Worm (Caenorhabditis elegans) whole organism, late embryonic: Measurements from ENCODE around the gene T07D3.2.

Experiments used
- ceh-31 ChIP-seq: sonication (generic microtip); optimal IDR thresholded peaks from 2 replicates; lab custom pipeline; 2016; ENCODE audit warnings: missing genetic modification characterization, missing compliant biosample characterization
- ceh-9 ChIP-seq: sonication (generic microtip); optimal IDR thresholded peaks from 2 replicates; lab custom pipeline; 2016; ENCODE audit warnings: mild to moderate bottlenecking, missing genetic modification characterization, inconsistent platforms, missing compliant biosample characterization
- dve-1 ChIP-seq: sonication (generic microtip); optimal IDR thresholded peaks from 2 replicates; lab custom pipeline; 2017; ENCODE audit warnings: antibody characterized with exemption, mild to moderate bottlenecking, missing genetic modification characterization, missing compliant biosample characterization
- fkh-10 ChIP-seq: fragments of 150-350 bp; optimal IDR thresholded peaks from 2 replicates; lab custom pipeline; 2014; ENCODE audit warnings: missing biosample characterization, missing genetic modification reagents, missing genetic modification characterization
- hlh-30 ChIP-seq: sonication (generic microtip); optimal IDR thresholded peaks from 2 replicates; lab custom pipeline; 2017; ENCODE audit warnings: antibody characterized with exemption, missing genetic modification characterization, missing compliant biosample characterization; ENCODE audit not compliant: insufficient read depth
- madf-2 ChIP-seq: sonication (generic microtip); optimal IDR thresholded peaks from 2 replicates; lab custom pipeline; 2017; ENCODE audit warnings: missing genetic modification characterization, missing compliant biosample characterization
- pag-3 ChIP-seq: sonication (generic microtip); optimal IDR thresholded peaks from 2 replicates; lab custom pipeline; 2016; ENCODE audit warnings: missing compliant biosample characterization, missing genetic modification characterization, borderline replicate concordance
- pha-2 ChIP-seq: sonication (generic microtip); optimal IDR thresholded peaks from 2 replicates; lab custom pipeline; 2017; ENCODE audit warnings: mild to moderate bottlenecking, missing genetic modification characterization, missing compliant biosample characterization
- pqm-1 ChIP-seq: sonication (generic microtip); optimal IDR thresholded peaks from 2 replicates; lab custom pipeline; 2016; ENCODE audit warnings: missing genetic modification characterization, missing compliant biosample characterization
- pros-1 ChIP-seq: fragments of 150-350 bp; optimal IDR thresholded peaks from 2 replicates; lab custom pipeline; 2014; ENCODE audit warnings: missing biosample characterization, missing genetic modification reagents, missing genetic modification characterization
- rnt-1 ChIP-seq: sonication (generic microtip); optimal IDR thresholded peaks from 2 replicates; lab custom pipeline; 2016; ENCODE audit warnings: missing genetic modification characterization, missing compliant biosample characterization
- tbx-2 ChIP-seq: sonication (generic microtip); optimal IDR thresholded peaks from 2 replicates; lab custom pipeline; 2016; ENCODE audit warnings: missing genetic modification characterization, missing compliant biosample characterization

ce11 chrII:932718-933117 is 31.0 kb downstream of the T07D3.2 start, which contains the start of gene acs-15:
- TF ChIP-seq pqm-1 (tag; lab: Kevin White, UChicago) (no peak), ceh-9 (tag; lab: Kevin White, UChicago) (no peak), fkh-10 (GFP tag; lab: Kevin White, UChicago) (no peak), dve-1 (tag; lab: Kevin White, UChicago) (no peak), tbx-2 (tag; lab: Kevin White, UChicago) (no peak), pag-3 (tag; lab: Kevin White, UChicago) (no peak), rnt-1 (tag; lab: Kevin White, UChicago) (no peak), madf-2 (tag; lab: Kevin White, UChicago) (no peak), pha-2 (tag; lab: Kevin White, UChicago) (no peak), hlh-30 (tag; lab: Kevin White, UChicago) (no peak), pros-1 (tag; lab: Kevin White, UChicago) (no peak), ceh-31 (tag; lab: Kevin White, UChicago) (no peak)
